Worm (Caenorhabditis elegans): ENCODE measurements around the gene srlf-35.

ce11 chrV:464800-465199, 39.0 kb upstream of the srlf-35 start, which contains the start of gene nhr-201:
- TF ChIP-seq dao-5 (tag; optimal IDR thresholded peaks at IDR 0.05) (no peak), him-1 (tag; optimal IDR thresholded peaks at IDR 0.05) (no peak), W03F9.2 (tag; optimal IDR thresholded peaks at IDR 0.05) (no peak)

Data from whole organism, L4/young adult.